Worm (Caenorhabditis elegans) whole organism, late embryonic: Measurements from ENCODE around the gene nhr-60.

Experiments
- C08G9.2 ChIP-seq: sonication (generic microtip); optimal IDR thresholded peaks from 2 replicates; lab custom pipeline; 2016; ENCODE audit warnings: mild to moderate bottlenecking, missing genetic modification characterization, moderate library complexity, missing compliant biosample characterization
- C38D4.7 ChIP-seq: fragments of 200-800 bp; sonication (Bioruptor generic); optimal IDR thresholded peaks from 2 replicates; lab custom pipeline; 2018; ENCODE audit warnings: mild to moderate bottlenecking, missing genetic modification characterization, moderate library complexity, missing compliant biosample characterization
- F13H6.1 ChIP-seq: sonication (generic microtip); optimal IDR thresholded peaks from 2 replicates; lab custom pipeline; 2016; ENCODE audit warnings: missing genetic modification characterization, missing compliant biosample characterization
- K09A11.1 ChIP-seq: sonication (generic microtip); optimal IDR thresholded peaks from 2 replicates; lab custom pipeline; 2017; ENCODE audit warnings: antibody characterized with exemption, mild to moderate bottlenecking, missing genetic modification characterization, missing compliant biosample characterization; ENCODE audit not compliant: insufficient read depth
- T23F11.4 ChIP-seq: fragments of 200-800 bp; sonication (Bioruptor generic); optimal IDR thresholded peaks from 2 replicates; lab custom pipeline; 2018; ENCODE audit warnings: mild to moderate bottlenecking, missing genetic modification characterization, missing compliant biosample characterization
- ceh-14 ChIP-seq: sonication (generic microtip); optimal IDR thresholded peaks from 2 replicates; lab custom pipeline; 2016; ENCODE audit warnings: missing genotype, missing genetic modification characterization, missing compliant biosample characterization
- ceh-18 ChIP-seq: sonication (generic microtip); optimal IDR thresholded peaks from 2 replicates; lab custom pipeline; 2016; ENCODE audit warnings: missing genetic modification characterization, missing compliant biosample characterization
- ceh-2 ChIP-seq: sonication (generic microtip); optimal IDR thresholded peaks from 2 replicates; lab custom pipeline; 2016; ENCODE audit warnings: missing genotype, missing genetic modification characterization, missing compliant biosample characterization
- ceh-24 ChIP-seq: sonication (generic microtip); optimal IDR thresholded peaks from 2 replicates; lab custom pipeline; 2016; ENCODE audit warnings: mild to moderate bottlenecking, missing genetic modification characterization, missing compliant biosample characterization
- ceh-30 ChIP-seq: fragments of 150-350 bp; optimal IDR thresholded peaks from 2 replicates; lab custom pipeline; 2014; ENCODE audit warnings: missing biosample characterization, missing genetic modification characterization
- ceh-45 ChIP-seq: fragments of 200-800 bp; sonication (Bioruptor generic); IDR thresholded peaks from 2 replicates; pipeline ENCODE4 v1.3.6; 2022; ENCODE audit warnings: missing genetic modification reagents, missing genetic modification characterization, missing compliant biosample characterization
- ceh-48 ChIP-seq: sonication (generic microtip); optimal IDR thresholded peaks from 2 replicates; lab custom pipeline; 2016; ENCODE audit warnings: missing genetic modification characterization, inconsistent platforms, missing compliant biosample characterization
- ceh-9 ChIP-seq: sonication (generic microtip); optimal IDR thresholded peaks from 2 replicates; lab custom pipeline; 2016; ENCODE audit warnings: mild to moderate bottlenecking, missing genetic modification characterization, inconsistent platforms, missing compliant biosample characterization
- dmd-4 ChIP-seq: sonication (generic microtip); optimal IDR thresholded peaks from 2 replicates; lab custom pipeline; 2016; ENCODE audit warnings: borderline replicate concordance, missing genetic modification characterization, missing compliant biosample characterization
- dve-1 ChIP-seq: sonication (generic microtip); optimal IDR thresholded peaks from 2 replicates; lab custom pipeline; 2017; ENCODE audit warnings: antibody characterized with exemption, mild to moderate bottlenecking, missing genetic modification characterization, missing compliant biosample characterization
- elt-2 ChIP-seq: sonication (generic microtip); optimal IDR thresholded peaks from 2 replicates; lab custom pipeline; 2016; ENCODE audit warnings: missing genetic modification reagents, missing genetic modification characterization, missing compliant biosample characterization
- fax-1 ChIP-seq: sonication (generic microtip); optimal IDR thresholded peaks from 2 replicates; lab custom pipeline; 2016; ENCODE audit warnings: missing genotype, missing genetic modification characterization, missing compliant biosample characterization
- fkh-6 ChIP-seq: sonication (generic microtip); optimal IDR thresholded peaks from 2 replicates; lab custom pipeline; 2016; ENCODE audit warnings: missing genetic modification characterization, missing compliant biosample characterization
- gmeb-2 ChIP-seq: sonication (generic microtip); optimal IDR thresholded peaks from 2 replicates; lab custom pipeline; 2016; ENCODE audit warnings: missing genetic modification characterization, inconsistent platforms, missing compliant biosample characterization
- hlh-13 ChIP-seq: fragments of 200-800 bp; sonication (Bioruptor generic); optimal IDR thresholded peaks from 2 replicates; lab custom pipeline; 2018; ENCODE audit warnings: mild to moderate bottlenecking, missing genetic modification characterization, missing compliant biosample characterization
- hlh-8 ChIP-seq: sonication (generic microtip); optimal IDR thresholded peaks from 2 replicates; lab custom pipeline; 2016; ENCODE audit warnings: missing genotype, missing genetic modification characterization, missing compliant biosample characterization
- lim-6 ChIP-seq: sonication (generic microtip); optimal IDR thresholded peaks from 2 replicates; lab custom pipeline; 2016; ENCODE audit warnings: missing genetic modification characterization, missing compliant biosample characterization
- lin-11 ChIP-seq: fragments of 200-800 bp; sonication (Bioruptor generic); optimal IDR thresholded peaks from 2 replicates; lab custom pipeline; 2018; ENCODE audit warnings: mild to moderate bottlenecking, missing genetic modification characterization, missing compliant biosample characterization
- madf-2 ChIP-seq: sonication (generic microtip); optimal IDR thresholded peaks from 2 replicates; lab custom pipeline; 2017; ENCODE audit warnings: missing genetic modification characterization, missing compliant biosample characterization
- mec-3 ChIP-seq: sonication (generic microtip); optimal IDR thresholded peaks from 2 replicates; lab custom pipeline; 2016; ENCODE audit warnings: borderline replicate concordance, missing genetic modification characterization, missing compliant biosample characterization
- nfya-1 ChIP-seq: sonication (generic microtip); optimal IDR thresholded peaks from 2 replicates; lab custom pipeline; 2017; ENCODE audit warnings: missing genetic modification characterization, mild to moderate bottlenecking, missing compliant biosample characterization, antibody characterized with exemption, moderate library complexity
- nhr-11 ChIP-seq: fragments of 150-350 bp; optimal IDR thresholded peaks from 2 replicates; lab custom pipeline; 2014; ENCODE audit warnings: missing biosample characterization, missing genetic modification characterization
- pat-9 ChIP-seq: fragments of 200-800 bp; sonication (Bioruptor generic); optimal IDR thresholded peaks from 2 replicates; lab custom pipeline; 2018; ENCODE audit warnings: mild to moderate bottlenecking, missing genetic modification characterization, moderate library complexity, missing compliant biosample characterization
- pqm-1 ChIP-seq: sonication (generic microtip); optimal IDR thresholded peaks from 2 replicates; lab custom pipeline; 2016; ENCODE audit warnings: missing genetic modification characterization, missing compliant biosample characterization
- pros-1 ChIP-seq: fragments of 150-350 bp; optimal IDR thresholded peaks from 2 replicates; lab custom pipeline; 2014; ENCODE audit warnings: missing biosample characterization, missing genetic modification reagents, missing genetic modification characterization
- rnt-1 ChIP-seq: sonication (generic microtip); optimal IDR thresholded peaks from 2 replicates; lab custom pipeline; 2016; ENCODE audit warnings: missing genetic modification characterization, missing compliant biosample characterization
- sdc-2 ChIP-seq: sonication (generic microtip); optimal IDR thresholded peaks from 2 replicates; lab custom pipeline; 2016; ENCODE audit warnings: missing genotype, missing genetic modification characterization, missing compliant biosample characterization
- syd-9 ChIP-seq: sonication (generic microtip); optimal IDR thresholded peaks from 2 replicates; lab custom pipeline; 2016; ENCODE audit warnings: mild to moderate bottlenecking, missing genetic modification characterization, moderate library complexity, missing compliant biosample characterization
- tbx-2 ChIP-seq: sonication (generic microtip); optimal IDR thresholded peaks from 2 replicates; lab custom pipeline; 2016; ENCODE audit warnings: missing genetic modification characterization, missing compliant biosample characterization
- tbx-7 ChIP-seq: sonication (generic microtip); optimal IDR thresholded peaks from 2 replicates; lab custom pipeline; 2016; ENCODE audit warnings: missing genotype, missing genetic modification characterization, missing compliant biosample characterization
- ttx-3 ChIP-seq: sonication (generic microtip); optimal IDR thresholded peaks from 2 replicates; lab custom pipeline; 2016; ENCODE audit warnings: missing genetic modification reagents, missing genetic modification characterization, missing compliant biosample characterization
- unc-86 ChIP-seq: sonication (generic microtip); optimal IDR thresholded peaks from 2 replicates; lab custom pipeline; 2016; ENCODE audit warnings: missing genetic modification characterization, missing compliant biosample characterization
- ztf-16 ChIP-seq: sonication (generic microtip); optimal IDR thresholded peaks from 2 replicates; lab custom pipeline; 2017; ENCODE audit warnings: missing genetic modification characterization, missing compliant biosample characterization

nhr-60 gene

ce11 chrV:15773141-15773540 is at the start of gene nhr-60:
Gene nhr-60, minus strand, starts transcription at chrV:15773241.
- TF ChIP-seq ztf-16 (tag; lab: Kevin White, UChicago) = no peak
- TF ChIP-seq mec-3 (tag; lab: Kevin White, UChicago) = no peak
- TF ChIP-seq gmeb-2 (tag; lab: Kevin White, UChicago) = no peak
- no peak for TF ChIP-seq dve-1 (tag; lab: Kevin White, UChicago)
- TF ChIP-seq ceh-14 (tag; lab: Kevin White, UChicago) = no peak
- TF ChIP-seq pqm-1 (tag; lab: Kevin White, UChicago) = no peak
- no peak for TF ChIP-seq ceh-2 (tag; lab: Kevin White, UChicago)
- no peak for TF ChIP-seq fax-1 (tag; lab: Kevin White, UChicago)
- TF ChIP-seq hlh-13 (GFP tag; lab: Kevin White, UChicago) = no peak
- no peak for TF ChIP-seq lin-11 (tag; lab: Kevin White, UChicago)
- TF ChIP-seq ceh-48 (tag; lab: Kevin White, UChicago) = no peak
- no peak for TF ChIP-seq unc-86
- no peak for TF ChIP-seq pros-1 (tag; lab: Kevin White, UChicago)

- TF ChIP-seq elt-2 (tag; lab: Kevin White, UChicago) (no peak), K09A11.1 (tag; lab: Kevin White, UChicago) (no peak), pat-9 (no peak), fkh-6 (tag; lab: Kevin White, UChicago) (no peak), tbx-7 (tag; lab: Kevin White, UChicago) (no peak)
Measured at ce11 chrV:15821398-15821797, 48.4 kb upstream of the nhr-60 start, which contains the start of gene srbc-49. Gene srbc-49, plus strand, starts transcription at chrV:15821698.

DNA sequence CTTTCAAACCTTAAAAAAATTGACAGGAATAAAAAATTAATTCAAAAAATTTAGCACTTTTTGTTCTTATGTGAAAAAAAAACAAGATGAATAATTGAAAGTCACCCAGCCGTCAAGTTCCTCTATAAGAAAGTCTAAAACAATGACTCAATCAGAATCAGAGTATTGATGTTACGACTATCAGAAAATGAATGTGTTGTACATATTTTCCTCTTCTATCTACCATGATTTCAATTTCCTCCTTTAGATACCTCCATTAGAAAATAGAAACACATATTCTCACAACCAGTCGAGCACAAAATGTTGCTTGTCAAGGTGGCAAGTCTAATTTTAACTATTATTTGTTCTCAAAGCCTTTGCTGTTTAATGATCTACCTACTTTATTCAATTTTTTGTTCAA is 46.9 kb upstream of the nhr-60 start, which contains the start of gene srbc-48:
Gene srbc-48 (plus strand): TSS at position 301 of the 400 bp plus-strand sequence.
- no peak for TF ChIP-seq ztf-16 (tag; lab: Kevin White, UChicago)
- TF ChIP-seq ceh-30 = no peak
- no peak for TF ChIP-seq tbx-2 (tag; lab: Kevin White, UChicago)
- TF ChIP-seq hlh-8 (tag; lab: Kevin White, UChicago) = no peak
- TF ChIP-seq dmd-4 (tag; lab: Kevin White, UChicago) = no peak
- TF ChIP-seq ceh-45 = no peak
- no peak for TF ChIP-seq rnt-1 (tag; lab: Kevin White, UChicago)
- no peak for TF ChIP-seq syd-9 (tag; lab: Kevin White, UChicago)
- no peak for TF ChIP-seq ttx-3
- TF ChIP-seq nfya-1 (tag; lab: Kevin White, UChicago) = no peak
- no peak for TF ChIP-seq lim-6
- no peak for TF ChIP-seq T23F11.4 (GFP tag; lab: Kevin White, UChicago)
- no peak for TF ChIP-seq C08G9.2
- no peak for TF ChIP-seq sdc-2 (tag; lab: Kevin White, UChicago)
- TF ChIP-seq ceh-24 (tag; lab: Kevin White, UChicago) = no peak
- TF ChIP-seq madf-2 (tag; lab: Kevin White, UChicago) = no peak
- TF ChIP-seq ceh-48 (tag; lab: Kevin White, UChicago) = no peak
- no peak for TF ChIP-seq ceh-9 (tag; lab: Kevin White, UChicago)
- TF ChIP-seq, all 69 proteins: peak for 0

- TF ChIP-seq ceh-30 (no peak), nhr-11 (tag; lab: Kevin White, UChicago) (no peak), F13H6.1 (tag; lab: Kevin White, UChicago) (no peak), C38D4.7 (GFP tag; lab: Kevin White, UChicago) (no peak), ceh-18 (no peak)
Measured at ce11 chrV:15817746-15818145, 44.7 kb upstream of the nhr-60 start, which contains the start of gene abf-3. Gene abf-3, minus strand, starts transcription at chrV:15817846.
